Fruit fly (Drosophila melanogaster) whole organism, adult: ENCODE data around the gene CG11658.

Source experiments
- CG11617 ChIP-seq: fragments of 200-800 bp; sonication (Bioruptor generic); optimal IDR thresholded peaks from 2 replicates; lab custom pipeline; 2017; ENCODE audit warnings: mild to moderate bottlenecking, missing biosample characterization, missing genetic modification reagents, missing genetic modification characterization
- CG12768 ChIP-seq: fragments of 200-800 bp; sonication (Bioruptor generic); optimal IDR thresholded peaks from 2 replicates; lab custom pipeline; 2017; ENCODE audit warnings: missing biosample characterization, missing genetic modification characterization, mild to moderate bottlenecking, moderate library complexity, missing genetic modification reagents
- CG14711 ChIP-seq: fragments of 200-800 bp; sonication (Bioruptor generic); optimal IDR thresholded peaks from 2 replicates; lab custom pipeline; 2018; ENCODE audit warnings: missing biosample characterization, mild to moderate bottlenecking, missing genetic modification characterization, moderate library complexity
- CG1620 ChIP-seq: fragments of 200-800 bp; sonication (Bioruptor generic); optimal IDR thresholded peaks from 2 replicates; lab custom pipeline; 2016; ENCODE audit warnings: missing biosample characterization, missing genetic modification characterization
- CG33017 ChIP-seq: fragments of 200-800 bp; sonication (Bioruptor generic); optimal IDR thresholded peaks from 2 replicates; lab custom pipeline; 2018; ENCODE audit warnings: missing biosample characterization, mild to moderate bottlenecking, missing genetic modification characterization, moderate library complexity
- CG7101 ChIP-seq: fragments of 200-800 bp; sonication (Bioruptor generic); optimal IDR thresholded peaks from 2 replicates; lab custom pipeline; 2018; ENCODE audit warnings: missing biosample characterization, mild to moderate bottlenecking, missing genetic modification characterization, moderate library complexity
- Clk ChIP-seq: fragments of 200-800 bp; sonication (Bioruptor generic); optimal IDR thresholded peaks from 2 replicates; lab custom pipeline; 2017; ENCODE audit warnings: missing biosample characterization, missing genetic modification characterization
- Crg-1 ChIP-seq: fragments of 200-800 bp; sonication (Bioruptor generic); optimal IDR thresholded peaks from 2 replicates; lab custom pipeline; 2016; ENCODE audit warnings: missing biosample characterization, missing genetic modification characterization
- Mnt ChIP-seq: fragments of 200-800 bp; sonication (Bioruptor generic); optimal IDR thresholded peaks from 2 replicates; lab custom pipeline; 2016; ENCODE audit warnings: missing biosample characterization, mild to moderate bottlenecking, missing genetic modification characterization
- bab1 ChIP-seq: fragments of 200-800 bp; sonication (Bioruptor generic); optimal IDR thresholded peaks from 3 replicates; lab custom pipeline; 2019; ENCODE audit warnings: missing biosample characterization, mild to moderate bottlenecking, missing genetic modification characterization, moderate library complexity
- cnc ChIP-seq, 2 experiments: fragments of >200 bp; optimal IDR thresholded peaks; 2 replicates each; lab custom pipeline; 2017
- kay ChIP-seq: fragments of 200-800 bp; sonication (Bioruptor generic); peaks from one replicate; lab custom pipeline; 2016; ENCODE audit warnings: missing biosample characterization, missing genetic modification characterization, borderline replicate concordance
- tj ChIP-seq: fragments of 200-800 bp; sonication (Bioruptor generic); optimal IDR thresholded peaks from 3 replicates; lab custom pipeline; 2017; ENCODE audit warnings: missing biosample characterization, mild to moderate bottlenecking, missing genetic modification characterization, moderate library complexity
- toe ChIP-seq: fragments of 200-800 bp; sonication (Bioruptor generic); optimal IDR thresholded peaks from 2 replicates; lab custom pipeline; 2016; ENCODE audit warnings: missing biosample characterization, missing genetic modification characterization

DNA sequence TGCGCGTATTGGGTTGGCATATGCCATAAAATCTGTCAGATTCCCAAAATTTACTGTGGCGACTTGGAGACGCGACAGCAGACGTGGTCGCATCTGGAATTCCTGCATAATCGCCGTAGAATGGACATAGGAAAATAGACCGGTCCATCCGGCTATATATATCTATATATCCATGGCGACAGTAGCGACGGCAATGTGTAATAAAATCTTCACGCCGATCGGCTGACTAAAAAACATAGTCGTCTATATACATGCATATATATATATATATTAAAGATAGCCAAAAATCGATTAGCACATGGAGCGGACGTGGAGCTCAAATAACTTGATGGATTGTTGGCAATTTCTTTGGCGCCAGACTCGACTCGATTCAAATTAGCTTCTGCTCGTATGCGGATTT, 9.6 kb upstream of the CG11658 start:
- TF ChIP-seq tj (GFP tag; lab: Kevin White, UChicago) (no peak), CG33017 (no peak), Clk (GFP tag; lab: Kevin White, UChicago) (no peak), CG1620 (GFP tag; lab: Kevin White, UChicago) (no peak), kay (GFP tag; lab: Kevin White, UChicago) (no peak), CG14711 (tag; lab: Kevin White, UChicago) (no peak), CG12768 (GFP tag; lab: Kevin White, UChicago) (no peak), bab1 (GFP tag; lab: Kevin White, UChicago) (no peak), CG7101 (tag; lab: Kevin White, UChicago) (no peak), Crg-1 (GFP tag; lab: Kevin White, UChicago) (no peak), Mnt (GFP tag; lab: Kevin White, UChicago) (no peak), CG11617 (GFP tag; lab: Kevin White, UChicago) (no peak), cnc (optimal IDR thresholded peaks at IDR 0.05; lab: Kevin White, UChicago) (no peak), toe (GFP tag; lab: Kevin White, UChicago) (no peak)
